Worm (Caenorhabditis elegans) whole organism, L1 larva: ENCODE data around the gene srw-71.

Source experiments
- blmp-1 ChIP-seq: fragments of 150-350 bp; optimal IDR thresholded peaks from 2 replicates; lab custom pipeline; 2014; ENCODE audit warnings: missing biosample characterization, missing genetic modification characterization
- fkh-10 ChIP-seq: sonication (generic microtip); optimal IDR thresholded peaks from 2 replicates; lab custom pipeline; 2017; ENCODE audit warnings: missing biosample characterization, missing genetic modification reagents, missing genetic modification characterization
- isw-1 ChIP-seq: fragments of 200-800 bp; sonication (Bioruptor generic); IDR thresholded peaks from 2 replicates; pipeline ENCODE4 v1.3.6; 2022; ENCODE audit warnings: missing genetic modification characterization, missing compliant biosample characterization
- jun-1 ChIP-seq: fragments of 150-350 bp; optimal IDR thresholded peaks from 2 replicates; lab custom pipeline; 2014; ENCODE audit warnings: missing biosample characterization, missing genetic modification reagents, missing genetic modification characterization
- lin-14 ChIP-seq: fragments of 200-800 bp; sonication (Bioruptor generic); optimal IDR thresholded peaks from 2 replicates; lab custom pipeline; 2018; ENCODE audit warnings: mild to moderate bottlenecking, missing genetic modification characterization, moderate library complexity, missing compliant biosample characterization
- sox-4 ChIP-seq: sonication (generic microtip); optimal IDR thresholded peaks from 2 replicates; lab custom pipeline; 2016; ENCODE audit warnings: missing genetic modification characterization, missing compliant biosample characterization

ce11 chrV:7400095-7400494 lies 30.8 kb downstream of the srw-71 start, which contains the start of gene cnc-9:
- TF ChIP-seq jun-1 (tag; lab: Kevin White, UChicago) (no peak), blmp-1 (tag; lab: Kevin White, UChicago) (no peak), fkh-10 (GFP tag; lab: Kevin White, UChicago) (no peak), lin-14 (GFP tag; lab: Kevin White, UChicago) (no peak), sox-4 (tag; lab: Kevin White, UChicago) (no peak), isw-1 (GFP tag; lab: Robert Waterston, UW) (no peak)
